Fruit fly (Drosophila melanogaster): ENCODE results near the gene CG33777.

dm6 chr3L:4548380-4548779 lies 6.7 kb downstream of the CG33777 start:
- TF ChIP-seq CTCF (optimal IDR thresholded peaks at IDR 0.05) (no peak), CG8478 (optimal IDR thresholded peaks at IDR 0.05) (no peak)

Measured in S2 (cell line).